Worm (Caenorhabditis elegans) whole organism, young adult: ENCODE data around the gene W05B10.6.

ENCODE experiments used
- B0035.1 ChIP-seq: sonication (generic microtip); optimal IDR thresholded peaks from 2 replicates; lab custom pipeline; 2016; ENCODE audit warnings: missing genetic modification characterization, mild to moderate bottlenecking, missing compliant biosample characterization, missing genotype, missing genetic modification reagents
- D2030.7 ChIP-seq: fragments of 200-800 bp; sonication (Bioruptor generic); IDR thresholded peaks from 2 replicates; pipeline ENCODE4 v1.3.6; 2022; ENCODE audit warnings: missing genetic modification reagents, missing genetic modification characterization, missing compliant biosample characterization
- F22D6.2 ChIP-seq: sonication (generic microtip); optimal IDR thresholded peaks from 2 replicates; lab custom pipeline; 2016; ENCODE audit warnings: mild to moderate bottlenecking, missing genetic modification characterization, missing compliant biosample characterization
- F23B12.7 ChIP-seq: sonication (generic microtip); optimal IDR thresholded peaks from 2 replicates; lab custom pipeline; 2017; ENCODE audit warnings: missing genetic modification characterization, mild to moderate bottlenecking, missing compliant biosample characterization, antibody characterized with exemption, moderate library complexity; ENCODE audit not compliant: insufficient read depth
- F57A8.1 ChIP-seq: fragments of 200-800 bp; sonication (Bioruptor generic); optimal IDR thresholded peaks from 2 replicates; lab custom pipeline; 2018; ENCODE audit warnings: mild to moderate bottlenecking, missing genetic modification characterization, moderate library complexity, missing compliant biosample characterization
- F57C9.4 ChIP-seq: sonication (generic microtip); optimal IDR thresholded peaks from 2 replicates; lab custom pipeline; 2017; ENCODE audit warnings: mild to moderate bottlenecking, missing genetic modification characterization, missing compliant biosample characterization
- K11D2.4 ChIP-seq: fragments of 200-800 bp; sonication (Bioruptor generic); IDR thresholded peaks from 2 replicates; pipeline ENCODE4 v1.3.6; 2022; ENCODE audit warnings: missing genetic modification reagents, missing genetic modification characterization, missing compliant biosample characterization
- T07F8.4 ChIP-seq: sonication (generic microtip); optimal IDR thresholded peaks from 2 replicates; lab custom pipeline; 2016; ENCODE audit warnings: mild to moderate bottlenecking, missing genetic modification characterization, moderate library complexity, missing compliant biosample characterization
- T26A5.8 ChIP-seq: sonication (generic microtip); optimal IDR thresholded peaks from 2 replicates; lab custom pipeline; 2016; ENCODE audit warnings: missing genetic modification characterization, missing compliant biosample characterization
- Y53F4B.3 ChIP-seq: fragments of 200-800 bp; sonication (Bioruptor generic); IDR thresholded peaks from 2 replicates; pipeline ENCODE4 v1.3.6; 2022; ENCODE audit warnings: missing genetic modification reagents, missing genetic modification characterization, missing compliant biosample characterization
- Y53G8AR.9 ChIP-seq: fragments of 200-800 bp; sonication (Bioruptor generic); conservative IDR thresholded peaks from 2 replicates; pipeline ENCODE4 v1.3.6; 2022; ENCODE audit warnings: missing genetic modification reagents, missing genetic modification characterization, missing compliant biosample characterization
- Y67H2A.10 ChIP-seq: fragments of 200-800 bp; sonication (Bioruptor generic); conservative IDR thresholded peaks from 2 replicates; pipeline ENCODE4 v1.3.6; 2022; ENCODE audit warnings: missing genetic modification reagents, missing genetic modification characterization, missing compliant biosample characterization
- ZK185.1 ChIP-seq: sonication (generic microtip); optimal IDR thresholded peaks from 2 replicates; lab custom pipeline; 2016; ENCODE audit warnings: mild to moderate bottlenecking, missing genetic modification characterization, missing compliant biosample characterization; ENCODE audit not compliant: poor library complexity, severe bottlenecking
- attf-3 ChIP-seq: fragments of 200-800 bp; sonication (Bioruptor generic); conservative IDR thresholded peaks from 2 replicates; pipeline ENCODE4 v1.3.6; 2022; ENCODE audit warnings: missing genetic modification reagents, missing genetic modification characterization, missing compliant biosample characterization
- attf-6 ChIP-seq: fragments of 200-800 bp; sonication (Bioruptor generic); IDR thresholded peaks from 2 replicates; pipeline ENCODE4 v1.3.6; 2022; ENCODE audit warnings: missing genetic modification reagents, missing genetic modification characterization, missing compliant biosample characterization
- bed-2 ChIP-seq: fragments of 200-800 bp; sonication (Bioruptor generic); IDR thresholded peaks from 2 replicates; pipeline ENCODE4 v1.3.6; 2022; ENCODE audit warnings: missing genetic modification reagents, missing genetic modification characterization, missing compliant biosample characterization
- ccch-3 ChIP-seq: fragments of 200-800 bp; sonication (Bioruptor generic); optimal IDR thresholded peaks from 2 replicates; lab custom pipeline; 2018; ENCODE audit warnings: mild to moderate bottlenecking, missing genetic modification characterization, missing compliant biosample characterization
- cebp-2 ChIP-seq: fragments of 200-800 bp; sonication (Bioruptor generic); IDR thresholded peaks from 2 replicates; pipeline ENCODE4 v1.3.6; 2022; ENCODE audit warnings: missing genetic modification characterization, missing compliant biosample characterization
- ceh-58 ChIP-seq: fragments of 200-800 bp; sonication (Bioruptor generic); IDR thresholded peaks from 2 replicates; pipeline ENCODE4 v1.3.6; 2022; ENCODE audit warnings: missing genetic modification characterization, missing compliant biosample characterization
- ceh-79 ChIP-seq: sonication (generic microtip); optimal IDR thresholded peaks from 2 replicates; lab custom pipeline; 2017; ENCODE audit warnings: mild to moderate bottlenecking, missing genetic modification characterization, missing compliant biosample characterization
- chd-7 ChIP-seq: sonication (generic microtip); optimal IDR thresholded peaks from 2 replicates; lab custom pipeline; 2016; ENCODE audit warnings: mild to moderate bottlenecking, missing genetic modification characterization, moderate library complexity, missing compliant biosample characterization
- dox-1 ChIP-seq: fragments of 200-800 bp; sonication (Bioruptor generic); IDR thresholded peaks from 2 replicates; pipeline ENCODE4 v1.3.6; 2022; ENCODE audit warnings: missing genetic modification reagents, missing genetic modification characterization, missing compliant biosample characterization
- egl-18 ChIP-seq: fragments of 200-800 bp; sonication (Bioruptor generic); IDR thresholded peaks from 2 replicates; pipeline ENCODE4 v1.3.6; 2022; ENCODE audit warnings: missing genetic modification reagents, missing genetic modification characterization, missing compliant biosample characterization
- him-1 ChIP-seq: sonication (generic microtip); optimal IDR thresholded peaks from 2 replicates; lab custom pipeline; 2016; ENCODE audit warnings: missing genotype, missing genetic modification reagents, missing genetic modification characterization, missing compliant biosample characterization
- hlh-26 ChIP-seq: fragments of 200-800 bp; sonication (Bioruptor generic); conservative IDR thresholded peaks from 2 replicates; pipeline ENCODE4 v1.3.6; 2022; ENCODE audit warnings: missing genetic modification reagents, missing genetic modification characterization, missing compliant biosample characterization
- hmg-20 ChIP-seq: fragments of 200-800 bp; sonication (Bioruptor generic); IDR thresholded peaks from 2 replicates; pipeline ENCODE4 v1.3.6; 2022; ENCODE audit warnings: missing genetic modification reagents, missing genetic modification characterization, missing compliant biosample characterization
- let-526 ChIP-seq: fragments of 200-800 bp; sonication (Bioruptor generic); IDR thresholded peaks from 2 replicates; pipeline ENCODE4 v1.3.6; 2022; ENCODE audit warnings: missing genetic modification reagents, missing genetic modification characterization, missing compliant biosample characterization
- let-607 ChIP-seq, 2 experiments: fragments of 200-800 bp in 1 of 2; sonication (Bioruptor generic) in 1 of 2; sonication (generic microtip) in 1 of 2; optimal IDR thresholded peaks; 2 replicates each; lab custom pipeline; 2016 to 2018; ENCODE audit warnings: mild to moderate bottlenecking in 2 of 2, missing compliant biosample characterization in 2 of 2, missing genetic modification characterization in 2 of 2, moderate library complexity in 2 of 2, missing genotype in 1 of 2
- lin-54 ChIP-seq: fragments of 200-800 bp; sonication (Bioruptor generic); optimal IDR thresholded peaks from 2 replicates; lab custom pipeline; 2018; ENCODE audit warnings: mild to moderate bottlenecking, missing genetic modification characterization, missing compliant biosample characterization
- lir-1 ChIP-seq: fragments of 200-800 bp; sonication (Bioruptor generic); conservative IDR thresholded peaks from 2 replicates; pipeline ENCODE4 v1.3.6; 2022; ENCODE audit warnings: missing genetic modification reagents, missing genetic modification characterization, missing compliant biosample characterization
- lsy-27 ChIP-seq: sonication (generic microtip); optimal IDR thresholded peaks from 2 replicates; lab custom pipeline; 2017; ENCODE audit warnings: missing genetic modification characterization, mild to moderate bottlenecking, missing compliant biosample characterization, antibody characterized with exemption, missing genotype, borderline replicate concordance; ENCODE audit not compliant: insufficient read depth
- madf-3 ChIP-seq: fragments of 200-800 bp; sonication (Bioruptor generic); IDR thresholded peaks from 2 replicates; pipeline ENCODE4 v1.3.6; 2022; ENCODE audit warnings: missing genetic modification reagents, missing genetic modification characterization, missing compliant biosample characterization
- madf-8 ChIP-seq: fragments of 200-800 bp; sonication (Bioruptor generic); conservative IDR thresholded peaks from 2 replicates; pipeline ENCODE4 v1.3.6; 2022; ENCODE audit warnings: missing genetic modification reagents, missing genetic modification characterization, missing compliant biosample characterization
- nfyb-1 ChIP-seq: fragments of 200-800 bp; sonication (Bioruptor generic); IDR thresholded peaks from 2 replicates; pipeline ENCODE4 v1.3.6; 2022; ENCODE audit warnings: missing genetic modification reagents, missing genetic modification characterization, missing compliant biosample characterization
- nhr-120 ChIP-seq: fragments of 200-800 bp; sonication (Bioruptor generic); IDR thresholded peaks from 2 replicates; pipeline ENCODE4 v1.3.6; 2022; ENCODE audit warnings: missing genetic modification characterization, missing compliant biosample characterization
- pbrm-1 ChIP-seq: fragments of 200-800 bp; sonication (Bioruptor generic); IDR thresholded peaks from 2 replicates; pipeline ENCODE4 v1.3.6; 2022; ENCODE audit warnings: missing genetic modification reagents, missing genetic modification characterization, missing compliant biosample characterization
- pha-4 ChIP-seq: fragments of 150-350 bp; sonication (generic microtip); optimal IDR thresholded peaks from 2 replicates; lab custom pipeline; 2014; ENCODE audit warnings: missing biosample characterization, missing genetic modification reagents, missing genetic modification characterization
- sea-2 ChIP-seq: fragments of 200-800 bp; sonication (Bioruptor generic); IDR thresholded peaks from 2 replicates; pipeline ENCODE4 v1.3.6; 2022; ENCODE audit warnings: missing genetic modification characterization, missing compliant biosample characterization
- snpc-3.4 ChIP-seq: sonication (generic microtip); optimal IDR thresholded peaks from 2 replicates; lab custom pipeline; 2017; ENCODE audit warnings: missing genetic modification characterization, mild to moderate bottlenecking, missing compliant biosample characterization, antibody characterized with exemption, moderate library complexity, missing genotype, missing genetic modification reagents
- tbp1 ChIP-seq: fragments of 200-800 bp; sonication (Bioruptor generic); optimal IDR thresholded peaks from 2 replicates; lab custom pipeline; 2018; ENCODE audit warnings: mild to moderate bottlenecking, missing genetic modification characterization, missing compliant biosample characterization
- tbx-9 ChIP-seq: sonication (generic microtip); optimal IDR thresholded peaks from 2 replicates; lab custom pipeline; 2016; ENCODE audit warnings: borderline replicate concordance, missing genetic modification characterization, inconsistent platforms, missing compliant biosample characterization
- tlf-1 ChIP-seq: fragments of 200-800 bp; sonication (Bioruptor generic); optimal IDR thresholded peaks from 2 replicates; lab custom pipeline; 2018; ENCODE audit warnings: mild to moderate bottlenecking, missing genetic modification characterization, missing compliant biosample characterization
- unc-130 ChIP-seq: sonication (generic microtip); optimal IDR thresholded peaks from 2 replicates; lab custom pipeline; 2016; ENCODE audit warnings: missing genetic modification reagents, missing genetic modification characterization, missing compliant biosample characterization
- xnd-1 ChIP-seq: sonication (generic microtip); optimal IDR thresholded peaks from 2 replicates; lab custom pipeline; 2016; ENCODE audit warnings: missing genotype, missing genetic modification reagents, missing genetic modification characterization, missing compliant biosample characterization
- zfh-2 ChIP-seq: fragments of 200-800 bp; sonication (Bioruptor generic); conservative IDR thresholded peaks from 2 replicates; pipeline ENCODE4 v1.3.6; 2022; ENCODE audit warnings: missing genetic modification reagents, missing genetic modification characterization, missing compliant biosample characterization
- ztf-18 ChIP-seq: sonication (generic microtip); optimal IDR thresholded peaks from 2 replicates; lab custom pipeline; 2016; ENCODE audit warnings: missing genotype, mild to moderate bottlenecking, missing genetic modification characterization, missing compliant biosample characterization
- ztf-22 ChIP-seq: fragments of 200-800 bp; sonication (Bioruptor generic); optimal IDR thresholded peaks from 2 replicates; lab custom pipeline; 2018; ENCODE audit warnings: mild to moderate bottlenecking, missing genetic modification characterization, moderate library complexity, missing compliant biosample characterization
- ztf-3 ChIP-seq: fragments of 200-800 bp; sonication (Bioruptor generic); optimal IDR thresholded peaks from 2 replicates; lab custom pipeline; 2018; ENCODE audit warnings: mild to moderate bottlenecking, missing genetic modification characterization, missing compliant biosample characterization

W05B10.6 gene

ce11 chrV:12659426-12659825 is 1.4 kb upstream of the W05B10.6 start, which contains the start of gene ccch-3:
Gene ccch-3 (minus strand): TSS chrV:12659687.
- TF ChIP-seq D2030.7 (GFP tag; lab: Robert Waterston, UW) (no peak; the same call in 1 of the 2 replicates), lsy-27 (tag; lab: Kevin White, UChicago) (no peak), let-607 (tag; optimal IDR thresholded peaks at IDR 0.05; lab: Kevin White, UChicago) (peak; percentile 7 to 12), Y67H2A.10 (GFP tag; lab: Robert Waterston, UW) (no peak), tbp1 (GFP tag; lab: Kevin White, UChicago) (peak; percentile 65), ceh-79 (no peak), attf-3 (peak; percentile 68), Y53G8AR.9 (GFP tag; lab: Robert Waterston, UW) (peak; percentile 84), pha-4 (tag; lab: Kevin White, UChicago) (no peak), ceh-58 (GFP tag; lab: Robert Waterston, UW) (no peak), sea-2 (no peak), hlh-26 (no peak), egl-18 (GFP tag; lab: Robert Waterston, UW) (no peak), nfyb-1 (GFP tag; lab: Robert Waterston, UW) (no peak; the same call in 1 of the 2 replicates), pbrm-1 (GFP tag; lab: Robert Waterston, UW) (peak; percentile 67; the same call in 1 of the 2 replicates), ztf-22 (GFP tag; lab: Kevin White, UChicago) (no peak), hmg-20 (GFP tag; lab: Robert Waterston, UW) (0 out of 2 replicates have a peak, but pooled peaks have one; percentile 10), F57C9.4 (tag; lab: Kevin White, UChicago) (no peak), ztf-18 (tag; lab: Kevin White, UChicago) (peak; percentile 90), K11D2.4 (GFP tag; lab: Robert Waterston, UW) (0 out of 2 replicates have a peak, but pooled peaks have one; percentile 27), zfh-2 (GFP tag; lab: Robert Waterston, UW) (no peak), T26A5.8 (tag; lab: Kevin White, UChicago) (no peak), chd-7 (tag; lab: Kevin White, UChicago) (peak; percentile 51), let-526 (GFP tag; lab: Robert Waterston, UW) (no peak), B0035.1 (tag; lab: Kevin White, UChicago) (no peak), F22D6.2 (tag; lab: Kevin White, UChicago) (no peak), cebp-2 (GFP tag; lab: Robert Waterston, UW) (no peak), F57A8.1 (GFP tag; lab: Kevin White, UChicago) (no peak), Y53F4B.3 (no peak), tbx-9 (tag; lab: Kevin White, UChicago) (no peak), lir-1 (GFP tag; lab: Robert Waterston, UW) (0 out of 2 replicates have a peak, but pooled peaks have one; percentile 46), bed-2 (GFP tag; lab: Robert Waterston, UW) (no peak), ZK185.1 (no peak), F23B12.7 (tag; lab: Kevin White, UChicago) (no peak), nhr-120 (GFP tag; lab: Robert Waterston, UW) (no peak), unc-130 (GFP tag; lab: Kevin White, UChicago) (peak; percentile 53), ztf-3 (GFP tag; lab: Kevin White, UChicago) (no peak), madf-8 (GFP tag; lab: Robert Waterston, UW) (no peak), madf-3 (GFP tag; lab: Robert Waterston, UW) (peak; percentile 83), dox-1 (GFP tag; lab: Robert Waterston, UW) (peak; percentile 72; the same call in 1 of the 2 replicates), xnd-1 (no peak), tlf-1 (peak; percentile 59), lin-54 (GFP tag; lab: Kevin White, UChicago) (peak; percentile 83), him-1 (tag; lab: Kevin White, UChicago) (peak; percentile 31), attf-6 (GFP tag; lab: Robert Waterston, UW) (no peak), T07F8.4 (tag; lab: Kevin White, UChicago) (no peak), snpc-3.4 (peak; percentile 60), ccch-3 (GFP tag; lab: Kevin White, UChicago) (no peak)
